Worm (Caenorhabditis elegans): ENCODE data around the gene srw-32.

srw-32 gene

DNA sequence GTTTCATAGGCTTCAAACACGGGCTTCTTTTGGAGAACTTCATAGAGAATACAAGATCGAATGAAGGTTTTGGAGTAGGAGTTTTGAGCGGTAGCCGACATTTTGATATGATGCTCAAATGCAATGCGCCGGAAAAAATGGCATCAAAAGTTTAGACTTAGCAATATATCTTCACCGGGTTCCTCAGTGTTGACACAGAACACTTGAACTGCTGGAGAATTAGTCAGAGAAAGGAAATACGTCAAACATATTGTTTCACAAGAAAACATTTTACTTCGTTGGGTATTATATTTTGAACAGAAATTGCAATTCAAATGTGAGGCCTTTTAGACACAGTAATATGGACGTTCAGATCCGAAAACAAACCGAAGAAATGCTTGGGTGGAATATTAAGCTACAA lies 49.8 kb downstream of the srw-32 start, which contains the start of gene fbxa-174:
TSS of gene fbxa-174 (minus strand) at position 101 of the 400 bp plus-strand sequence.
- TF ChIP-seq C34F6.9 (tag; optimal IDR thresholded peaks at IDR 0.05), result no peak
- TF ChIP-seq sem-4 (tag; optimal IDR thresholded peaks at IDR 0.05), result no peak

ce11 chrV:17558946-17559345 lies 50.4 kb downstream of the srw-32 start, which contains the start of gene fbxa-172:
Gene fbxa-172, plus strand, starts transcription at chrV:17559246.
- TF ChIP-seq nhr-237 (tag; optimal IDR thresholded peaks at IDR 0.05) (no peak), crh-2 (tag; optimal IDR thresholded peaks at IDR 0.05) (no peak), unc-62 (GFP tag; optimal IDR thresholded peaks at IDR 0.05) (no peak), sma-9 (GFP tag; optimal IDR thresholded peaks at IDR 0.05) (no peak), sma-9 (tag; optimal IDR thresholded peaks at IDR 0.05) (no peak), ztf-11 (tag; optimal IDR thresholded peaks at IDR 0.05) (no peak), mab-5 (tag; optimal IDR thresholded peaks at IDR 0.05) (no peak), elt-1 (tag; optimal IDR thresholded peaks at IDR 0.05) (no peak), egl-27 (tag; optimal IDR thresholded peaks at IDR 0.05) (no peak), ZK546.5 (tag; optimal IDR thresholded peaks at IDR 0.05) (no peak), unc-39 (tag; optimal IDR thresholded peaks at IDR 0.05) (no peak), sem-4 (tag; optimal IDR thresholded peaks at IDR 0.05) (no peak), zag-1 (tag; optimal IDR thresholded peaks at IDR 0.05) (no peak), alr-1 (tag; optimal IDR thresholded peaks at IDR 0.05) (no peak), ceh-82 (tag; optimal IDR thresholded peaks at IDR 0.05) (no peak), R02D3.7 (tag; optimal IDR thresholded peaks at IDR 0.05) (no peak), ztf-1 (GFP tag; conservative IDR thresholded peaks at IDR 0.05) (no peak)

Measured in whole organism, L2 larva.